Worm (Caenorhabditis elegans) whole organism, late embryonic: Measurements from ENCODE around the gene K02E7.12.

Source experiments
- K09A11.1 ChIP-seq: sonication (generic microtip); optimal IDR thresholded peaks from 2 replicates; lab custom pipeline; 2017; ENCODE audit warnings: antibody characterized with exemption, mild to moderate bottlenecking, missing genetic modification characterization, missing compliant biosample characterization; ENCODE audit not compliant: insufficient read depth
- ahr-1 ChIP-seq: sonication (generic microtip); optimal IDR thresholded peaks from 2 replicates; lab custom pipeline; 2016; ENCODE audit warnings: missing genetic modification characterization, missing compliant biosample characterization
- ceh-14 ChIP-seq: sonication (generic microtip); optimal IDR thresholded peaks from 2 replicates; lab custom pipeline; 2016; ENCODE audit warnings: missing genotype, missing genetic modification characterization, missing compliant biosample characterization
- ceh-18 ChIP-seq: sonication (generic microtip); optimal IDR thresholded peaks from 2 replicates; lab custom pipeline; 2016; ENCODE audit warnings: missing genetic modification characterization, missing compliant biosample characterization
- ceh-24 ChIP-seq: sonication (generic microtip); optimal IDR thresholded peaks from 2 replicates; lab custom pipeline; 2016; ENCODE audit warnings: mild to moderate bottlenecking, missing genetic modification characterization, missing compliant biosample characterization
- ceh-30 ChIP-seq: fragments of 150-350 bp; optimal IDR thresholded peaks from 2 replicates; lab custom pipeline; 2014; ENCODE audit warnings: missing biosample characterization, missing genetic modification characterization
- ceh-31 ChIP-seq: sonication (generic microtip); optimal IDR thresholded peaks from 2 replicates; lab custom pipeline; 2016; ENCODE audit warnings: missing genetic modification characterization, missing compliant biosample characterization
- ceh-45 ChIP-seq: fragments of 200-800 bp; sonication (Bioruptor generic); IDR thresholded peaks from 2 replicates; pipeline ENCODE4 v1.3.6; 2022; ENCODE audit warnings: missing genetic modification reagents, missing genetic modification characterization, missing compliant biosample characterization
- ceh-48 ChIP-seq: sonication (generic microtip); optimal IDR thresholded peaks from 2 replicates; lab custom pipeline; 2016; ENCODE audit warnings: missing genetic modification characterization, inconsistent platforms, missing compliant biosample characterization
- ceh-6 ChIP-seq: fragments of 200-800 bp; sonication (Bioruptor generic); optimal IDR thresholded peaks from 2 replicates; lab custom pipeline; 2018; ENCODE audit warnings: mild to moderate bottlenecking, missing genetic modification characterization, missing compliant biosample characterization
- ceh-9 ChIP-seq: sonication (generic microtip); optimal IDR thresholded peaks from 2 replicates; lab custom pipeline; 2016; ENCODE audit warnings: mild to moderate bottlenecking, missing genetic modification characterization, inconsistent platforms, missing compliant biosample characterization
- che-1 ChIP-seq: sonication (generic microtip); optimal IDR thresholded peaks from 2 replicates; lab custom pipeline; 2016; ENCODE audit warnings: mild to moderate bottlenecking, missing genetic modification characterization, missing compliant biosample characterization
- dmd-4 ChIP-seq: sonication (generic microtip); optimal IDR thresholded peaks from 2 replicates; lab custom pipeline; 2016; ENCODE audit warnings: borderline replicate concordance, missing genetic modification characterization, missing compliant biosample characterization
- elt-2 ChIP-seq: sonication (generic microtip); optimal IDR thresholded peaks from 2 replicates; lab custom pipeline; 2016; ENCODE audit warnings: missing genetic modification reagents, missing genetic modification characterization, missing compliant biosample characterization
- ets-4 ChIP-seq: sonication (generic microtip); optimal IDR thresholded peaks from 2 replicates; lab custom pipeline; 2016; ENCODE audit warnings: missing genetic modification characterization, missing compliant biosample characterization
- fkh-6 ChIP-seq: sonication (generic microtip); optimal IDR thresholded peaks from 2 replicates; lab custom pipeline; 2016; ENCODE audit warnings: missing genetic modification characterization, missing compliant biosample characterization
- gmeb-2 ChIP-seq: sonication (generic microtip); optimal IDR thresholded peaks from 2 replicates; lab custom pipeline; 2016; ENCODE audit warnings: missing genetic modification characterization, inconsistent platforms, missing compliant biosample characterization
- hlh-13 ChIP-seq: fragments of 200-800 bp; sonication (Bioruptor generic); optimal IDR thresholded peaks from 2 replicates; lab custom pipeline; 2018; ENCODE audit warnings: mild to moderate bottlenecking, missing genetic modification characterization, missing compliant biosample characterization
- hlh-8 ChIP-seq: sonication (generic microtip); optimal IDR thresholded peaks from 2 replicates; lab custom pipeline; 2016; ENCODE audit warnings: missing genotype, missing genetic modification characterization, missing compliant biosample characterization
- lim-6 ChIP-seq: sonication (generic microtip); optimal IDR thresholded peaks from 2 replicates; lab custom pipeline; 2016; ENCODE audit warnings: missing genetic modification characterization, missing compliant biosample characterization
- lin-11 ChIP-seq: fragments of 200-800 bp; sonication (Bioruptor generic); optimal IDR thresholded peaks from 2 replicates; lab custom pipeline; 2018; ENCODE audit warnings: mild to moderate bottlenecking, missing genetic modification characterization, missing compliant biosample characterization
- madf-2 ChIP-seq: sonication (generic microtip); optimal IDR thresholded peaks from 2 replicates; lab custom pipeline; 2017; ENCODE audit warnings: missing genetic modification characterization, missing compliant biosample characterization
- mec-3 ChIP-seq: sonication (generic microtip); optimal IDR thresholded peaks from 2 replicates; lab custom pipeline; 2016; ENCODE audit warnings: borderline replicate concordance, missing genetic modification characterization, missing compliant biosample characterization
- nhr-232 ChIP-seq: sonication (generic microtip); optimal IDR thresholded peaks from 2 replicates; lab custom pipeline; 2016; ENCODE audit warnings: missing genetic modification characterization, missing compliant biosample characterization
- npax-4 ChIP-seq: sonication (generic microtip); optimal IDR thresholded peaks from 2 replicates; lab custom pipeline; 2016; ENCODE audit warnings: missing genetic modification characterization, missing compliant biosample characterization
- odd-2 ChIP-seq: sonication (generic microtip); optimal IDR thresholded peaks from 2 replicates; lab custom pipeline; 2017; ENCODE audit warnings: antibody characterized with exemption, mild to moderate bottlenecking, missing genetic modification characterization, missing compliant biosample characterization
- pha-2 ChIP-seq: sonication (generic microtip); optimal IDR thresholded peaks from 2 replicates; lab custom pipeline; 2017; ENCODE audit warnings: mild to moderate bottlenecking, missing genetic modification characterization, missing compliant biosample characterization
- pha-4 ChIP-seq: fragments of 150-350 bp; optimal IDR thresholded peaks from 2 replicates; lab custom pipeline; 2018; ENCODE audit warnings: missing biosample characterization, missing genetic modification reagents, missing genetic modification characterization
- pqm-1 ChIP-seq: sonication (generic microtip); optimal IDR thresholded peaks from 2 replicates; lab custom pipeline; 2016; ENCODE audit warnings: missing genetic modification characterization, missing compliant biosample characterization
- ref-2 ChIP-seq: sonication (generic microtip); optimal IDR thresholded peaks from 2 replicates; lab custom pipeline; 2016; ENCODE audit warnings: missing genetic modification characterization, missing compliant biosample characterization
- sox-2 ChIP-seq: fragments of 200-800 bp; sonication (Bioruptor generic); IDR thresholded peaks from 2 replicates; pipeline ENCODE4 v1.3.6; 2022; ENCODE audit warnings: missing genetic modification reagents, missing genetic modification characterization, missing compliant biosample characterization
- sox-4 ChIP-seq: sonication (generic microtip); optimal IDR thresholded peaks from 2 replicates; lab custom pipeline; 2017; ENCODE audit warnings: mild to moderate bottlenecking, missing genetic modification characterization, inconsistent platforms, missing compliant biosample characterization
- syd-9 ChIP-seq: sonication (generic microtip); optimal IDR thresholded peaks from 2 replicates; lab custom pipeline; 2016; ENCODE audit warnings: mild to moderate bottlenecking, missing genetic modification characterization, moderate library complexity, missing compliant biosample characterization
- tbx-2 ChIP-seq: sonication (generic microtip); optimal IDR thresholded peaks from 2 replicates; lab custom pipeline; 2016; ENCODE audit warnings: missing genetic modification characterization, missing compliant biosample characterization
- tbx-7 ChIP-seq: sonication (generic microtip); optimal IDR thresholded peaks from 2 replicates; lab custom pipeline; 2016; ENCODE audit warnings: missing genotype, missing genetic modification characterization, missing compliant biosample characterization
- unc-42 ChIP-seq: sonication (generic microtip); optimal IDR thresholded peaks from 2 replicates; lab custom pipeline; 2016; ENCODE audit warnings: missing genotype, missing genetic modification characterization, missing compliant biosample characterization
- unc-55 ChIP-seq: sonication (generic microtip); optimal IDR thresholded peaks from 2 replicates; lab custom pipeline; 2017; ENCODE audit warnings: missing biosample characterization, missing genetic modification reagents, missing genetic modification characterization
- ztf-16 ChIP-seq: sonication (generic microtip); optimal IDR thresholded peaks from 2 replicates; lab custom pipeline; 2017; ENCODE audit warnings: missing genetic modification characterization, missing compliant biosample characterization

K02E7.12 gene

DNA sequence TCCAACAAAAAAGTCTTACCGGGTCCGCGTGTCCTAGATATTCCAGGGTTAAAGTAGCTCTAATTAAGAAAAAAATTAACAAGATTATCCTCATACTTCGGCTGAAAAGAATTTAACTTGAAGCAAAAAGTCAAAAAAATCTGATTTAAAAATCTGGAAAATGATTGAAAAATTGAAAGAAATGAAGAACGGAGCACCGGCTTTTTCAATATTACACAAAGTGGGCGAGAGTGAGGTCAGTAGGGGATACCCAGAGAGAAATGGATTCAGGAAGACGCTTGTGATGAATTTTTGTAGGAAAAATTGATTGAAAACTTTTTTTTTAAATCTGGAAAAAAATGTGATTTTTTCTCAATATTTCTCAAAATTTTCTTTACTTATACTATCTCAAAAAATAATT lies 29.7 kb downstream of the K02E7.12 start, which contains the start of gene pho-14:
TSS of gene pho-14 (minus strand) at position 101 of the 400 bp plus-strand sequence.
- TF ChIP-seq lim-6 (no peak), ztf-16 (no peak), sox-4 (tag; lab: Kevin White, UChicago) (no peak), K09A11.1 (no peak), ceh-31 (tag; lab: Kevin White, UChicago) (no peak), pqm-1 (tag; lab: Kevin White, UChicago) (no peak), ceh-45 (no peak), ahr-1 (tag; lab: Kevin White, UChicago) (no peak), tbx-7 (tag; lab: Kevin White, UChicago) (no peak), mec-3 (no peak), madf-2 (tag; lab: Kevin White, UChicago) (no peak), ceh-48 (no peak), unc-42 (tag; lab: Kevin White, UChicago) (no peak), pha-4 (tag; lab: Kevin White, UChicago) (no peak), ceh-6 (GFP tag; lab: Kevin White, UChicago) (no peak)

- TF ChIP-seq elt-2 (tag; lab: Kevin White, UChicago) (no peak), ceh-9 (tag; lab: Kevin White, UChicago) (no peak), ceh-18 (no peak), pqm-1 (tag; lab: Kevin White, UChicago) (no peak), tbx-7 (tag; lab: Kevin White, UChicago) (no peak), syd-9 (tag; lab: Kevin White, UChicago) (no peak), unc-42 (tag; lab: Kevin White, UChicago) (no peak), sox-2 (GFP tag; lab: Robert Waterston, UW) (no peak)
Observed at ce11 chrII:1101413-1101812, 30.4 kb downstream of the K02E7.12 start.

DNA sequence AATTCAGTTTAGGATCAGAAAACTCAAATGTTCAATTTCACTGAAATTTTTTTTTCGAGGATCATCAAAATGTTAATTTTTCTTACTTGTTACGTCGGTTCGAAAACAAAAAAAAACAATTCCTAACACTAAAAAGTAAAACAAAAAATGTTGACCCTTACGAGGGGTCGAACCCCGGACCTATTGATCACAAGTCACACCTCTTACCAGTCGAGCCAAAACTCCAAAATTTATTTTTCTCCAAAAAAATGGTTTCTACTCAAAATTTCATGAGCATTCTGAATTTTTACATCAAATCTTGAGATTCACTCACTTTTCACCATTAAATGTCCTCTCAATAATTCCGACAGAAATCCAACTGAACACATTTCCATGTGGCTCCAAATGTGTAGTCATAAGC lies 31.2 kb downstream of the K02E7.12 start:
- TF ChIP-seq pha-4 (tag; lab: Kevin White, UChicago) (no peak), ceh-48 (no peak), gmeb-2 (tag; lab: Kevin White, UChicago) (no peak), ets-4 (tag; lab: Kevin White, UChicago) (no peak), che-1 (no peak), ceh-45 (no peak), madf-2 (tag; lab: Kevin White, UChicago) (no peak), tbx-7 (tag; lab: Kevin White, UChicago) (no peak), ahr-1 (tag; lab: Kevin White, UChicago) (no peak), mec-3 (no peak), odd-2 (tag; lab: Kevin White, UChicago) (no peak), npax-4 (tag; lab: Kevin White, UChicago) (no peak), ceh-9 (tag; lab: Kevin White, UChicago) (no peak), ztf-16 (no peak), ceh-31 (tag; lab: Kevin White, UChicago) (no peak), pqm-1 (tag; lab: Kevin White, UChicago) (no peak)

ce11 chrII:1103484-1104100 lies 32.6 kb downstream of the K02E7.12 start:
- TF ChIP-seq lim-6 (no peak), elt-2 (tag; lab: Kevin White, UChicago) (peak; percentile 99), pqm-1 (tag; lab: Kevin White, UChicago) (peak; percentile 54)

DNA sequence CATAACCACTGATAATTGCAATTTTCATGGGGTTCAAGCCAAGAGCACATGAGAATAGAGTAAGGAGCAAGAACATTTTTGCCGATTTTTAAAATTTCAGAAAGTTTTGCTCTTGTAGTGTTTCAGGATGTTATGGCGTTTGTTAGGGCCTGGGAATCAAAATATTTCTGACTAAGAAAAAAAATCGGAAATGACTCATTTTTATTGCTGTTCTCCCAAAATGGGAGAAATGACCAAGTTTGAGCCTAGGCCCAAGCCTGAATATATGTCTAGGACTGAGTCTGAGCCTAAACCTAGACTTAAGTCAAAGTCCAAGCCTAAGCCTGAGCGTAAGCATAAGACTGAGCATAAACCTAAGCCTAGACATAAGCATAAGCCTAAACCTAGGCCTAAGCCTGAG lies 33.4 kb downstream of the K02E7.12 start, which contains the start of gene T13B5.9:
TSS of gene T13B5.9 (minus strand) at position 101 of the 400 bp plus-strand sequence.
- TF ChIP-seq ceh-24 (tag; lab: Kevin White, UChicago) (no peak), ref-2 (tag; lab: Kevin White, UChicago) (no peak), ceh-30 (tag; lab: Kevin White, UChicago) (no peak), dmd-4 (tag; lab: Kevin White, UChicago) (no peak), syd-9 (tag; lab: Kevin White, UChicago) (no peak), ceh-48 (no peak), nhr-232 (tag; lab: Kevin White, UChicago) (no peak), lin-11 (no peak), pha-4 (tag; lab: Kevin White, UChicago) (no peak), ceh-9 (tag; lab: Kevin White, UChicago) (no peak), fkh-6 (tag; lab: Kevin White, UChicago) (no peak), madf-2 (tag; lab: Kevin White, UChicago) (no peak), ceh-45 (no peak), pha-2 (tag; lab: Kevin White, UChicago) (no peak), tbx-2 (tag; lab: Kevin White, UChicago) (no peak), ceh-14 (tag; lab: Kevin White, UChicago) (no peak), hlh-8 (tag; lab: Kevin White, UChicago) (no peak), hlh-13 (GFP tag; lab: Kevin White, UChicago) (no peak), lim-6 (no peak), unc-55 (GFP tag; lab: Kevin White, UChicago) (no peak)
